Worm (Caenorhabditis elegans) whole organism, late embryonic: ENCODE data around the gene C37E2.10.

Source experiments
- ceh-18 ChIP-seq: sonication (generic microtip); optimal IDR thresholded peaks from 2 replicates; lab custom pipeline; 2016; ENCODE audit warnings: missing genetic modification characterization, missing compliant biosample characterization
- ceh-6 ChIP-seq: fragments of 200-800 bp; sonication (Bioruptor generic); optimal IDR thresholded peaks from 2 replicates; lab custom pipeline; 2018; ENCODE audit warnings: mild to moderate bottlenecking, missing genetic modification characterization, missing compliant biosample characterization
- ceh-9 ChIP-seq: sonication (generic microtip); optimal IDR thresholded peaks from 2 replicates; lab custom pipeline; 2016; ENCODE audit warnings: mild to moderate bottlenecking, missing genetic modification characterization, inconsistent platforms, missing compliant biosample characterization
- fkh-6 ChIP-seq: sonication (generic microtip); optimal IDR thresholded peaks from 2 replicates; lab custom pipeline; 2016; ENCODE audit warnings: missing genetic modification characterization, missing compliant biosample characterization
- hlh-13 ChIP-seq: fragments of 200-800 bp; sonication (Bioruptor generic); optimal IDR thresholded peaks from 2 replicates; lab custom pipeline; 2018; ENCODE audit warnings: mild to moderate bottlenecking, missing genetic modification characterization, missing compliant biosample characterization
- nfya-1 ChIP-seq: sonication (generic microtip); optimal IDR thresholded peaks from 2 replicates; lab custom pipeline; 2017; ENCODE audit warnings: missing genetic modification characterization, mild to moderate bottlenecking, missing compliant biosample characterization, antibody characterized with exemption, moderate library complexity
- unc-86 ChIP-seq: sonication (generic microtip); optimal IDR thresholded peaks from 2 replicates; lab custom pipeline; 2016; ENCODE audit warnings: missing genetic modification characterization, missing compliant biosample characterization

DNA sequence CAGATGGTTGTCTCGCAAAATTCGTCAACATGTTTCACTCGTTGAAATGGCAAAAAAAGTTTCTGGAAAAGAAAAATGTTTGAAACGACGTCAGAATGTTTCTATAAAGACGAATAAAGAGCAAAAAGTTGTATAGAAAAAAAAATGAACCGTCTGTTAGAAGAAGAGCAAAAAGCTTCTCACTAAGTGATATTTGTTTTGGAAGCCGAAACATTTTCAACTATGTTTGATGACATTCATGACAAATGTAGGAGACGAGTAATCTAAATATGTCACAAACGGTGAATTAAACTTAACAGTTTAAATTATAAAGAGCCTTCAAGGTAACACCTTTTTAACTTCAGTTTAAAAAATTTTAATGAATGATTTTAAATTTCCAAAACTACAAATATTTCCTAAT, 38.7 kb upstream of the C37E2.10 start, which contains the start of gene nkat-1:
- no peak for TF ChIP-seq ceh-18
- TF ChIP-seq hlh-13, result no peak
- no peak for TF ChIP-seq nfya-1 (tag; lab: Kevin White, UChicago)
- TF ChIP-seq ceh-6 (GFP tag; lab: Kevin White, UChicago), result no peak
- no peak for TF ChIP-seq unc-86 (tag; lab: Kevin White, UChicago)
- TF ChIP-seq ceh-9 (tag; lab: Kevin White, UChicago), result no peak
- no peak for TF ChIP-seq fkh-6 (tag; lab: Kevin White, UChicago)
